Fruit fly (Drosophila melanogaster) whole organism, pupa: Measurements from ENCODE around the gene Nepl19.

ENCODE experiments used
- CG10348 ChIP-seq: fragments of 200-800 bp; sonication (Bioruptor generic); IDR thresholded peaks from 2 replicates; pipeline ENCODE4 v1.3.6; 2022; ENCODE audit warnings: missing biosample characterization, missing genetic modification characterization
- CG12605 ChIP-seq: fragments of 200-800 bp; sonication (Bioruptor generic); IDR thresholded peaks from 2 replicates; pipeline ENCODE4 v1.3.6; 2022; ENCODE audit warnings: missing biosample characterization, missing genetic modification characterization
- CG13204 ChIP-seq: fragments of 200-800 bp; sonication (Bioruptor generic); optimal IDR thresholded peaks from 2 replicates; lab custom pipeline; 2018; ENCODE audit warnings: missing biosample characterization, mild to moderate bottlenecking, missing genetic modification characterization, moderate library complexity
- CG14655 ChIP-seq: fragments of 200-800 bp; sonication (Bioruptor generic); optimal IDR thresholded peaks from 3 replicates; lab custom pipeline; 2017; ENCODE audit warnings: mild to moderate bottlenecking, missing biosample characterization, missing genetic modification reagents, missing genetic modification characterization
- CG15710 ChIP-seq: fragments of 200-800 bp; sonication (Bioruptor generic); optimal IDR thresholded peaks from 2 replicates; lab custom pipeline; 2018; ENCODE audit warnings: missing biosample characterization, mild to moderate bottlenecking, missing genetic modification characterization, moderate library complexity
- CG17806 ChIP-seq: fragments of 200-800 bp; sonication (Bioruptor generic); optimal IDR thresholded peaks from 2 replicates; lab custom pipeline; 2018; ENCODE audit warnings: missing biosample characterization, mild to moderate bottlenecking, missing genetic modification characterization, moderate library complexity
- CG32121 ChIP-seq: fragments of 200-800 bp; sonication (Bioruptor generic); IDR thresholded peaks from 2 replicates; pipeline ENCODE4 v1.3.6; 2022; ENCODE audit warnings: missing biosample characterization, missing genetic modification characterization
- CG34367 ChIP-seq: fragments of 200-800 bp; sonication (Bioruptor generic); optimal IDR thresholded peaks from 2 replicates; lab custom pipeline; 2018; ENCODE audit warnings: missing biosample characterization, mild to moderate bottlenecking, missing genetic modification characterization
- CG4496 ChIP-seq: fragments of 200-800 bp; sonication (Bioruptor generic); IDR thresholded peaks from 3 replicates; pipeline ENCODE4 v1.3.6; 2022; ENCODE audit warnings: missing biosample characterization, missing genetic modification characterization
- CG8159 ChIP-seq: fragments of 200-800 bp; sonication (Bioruptor generic); optimal IDR thresholded peaks from 3 replicates; lab custom pipeline; 2018; ENCODE audit warnings: missing biosample characterization, mild to moderate bottlenecking, missing genetic modification characterization, moderate library complexity
- CG8301 ChIP-seq: fragments of 200-800 bp; sonication (Bioruptor generic); optimal IDR thresholded peaks from 2 replicates; lab custom pipeline; 2018; ENCODE audit warnings: missing biosample characterization, mild to moderate bottlenecking, missing genetic modification characterization
- CG9948 ChIP-seq: fragments of 200-800 bp; sonication (Bioruptor generic); optimal IDR thresholded peaks from 2 replicates; lab custom pipeline; 2018; ENCODE audit warnings: missing biosample characterization, mild to moderate bottlenecking, missing genetic modification characterization, moderate library complexity
- D1 ChIP-seq: fragments of 200-800 bp; sonication (Bioruptor generic); optimal IDR thresholded peaks from 2 replicates; lab custom pipeline; 2018; ENCODE audit warnings: missing biosample characterization, mild to moderate bottlenecking, missing genetic modification characterization, moderate library complexity
- EcR ChIP-seq: fragments of 200-800 bp; sonication (Bioruptor generic); optimal IDR thresholded peaks from 3 replicates; lab custom pipeline; 2019; ENCODE audit warnings: missing biosample characterization, missing genetic modification characterization, mild to moderate bottlenecking, moderate library complexity, missing genetic modification reagents
- Ets98B ChIP-seq: fragments of 200-800 bp; sonication (Bioruptor generic); IDR thresholded peaks from 2 replicates; pipeline ENCODE4 v1.3.6; 2022; ENCODE audit warnings: missing biosample characterization, missing genetic modification characterization
- Pif1A ChIP-seq: fragments of 200-800 bp; sonication (Bioruptor generic); optimal IDR thresholded peaks from 3 replicates; lab custom pipeline; 2016; ENCODE audit warnings: missing biosample characterization, missing genetic modification characterization
- Pif1B ChIP-seq: fragments of 200-800 bp; sonication (Bioruptor generic); optimal IDR thresholded peaks from 3 replicates; lab custom pipeline; 2016; ENCODE audit warnings: missing biosample characterization, missing genetic modification characterization
- Snoo ChIP-seq: fragments of 200-800 bp; sonication (Bioruptor generic); optimal IDR thresholded peaks from 3 replicates; lab custom pipeline; 2017; ENCODE audit warnings: missing biosample characterization, mild to moderate bottlenecking, missing genetic modification characterization, inconsistent platforms
- fd96Ca ChIP-seq: fragments of 200-800 bp; sonication (Bioruptor generic); IDR thresholded peaks from 3 replicates; pipeline ENCODE4 v1.3.6; 2022; ENCODE audit warnings: missing biosample characterization, missing genetic modification characterization
- gl ChIP-seq: fragments of 200-800 bp; sonication (Bioruptor generic); optimal IDR thresholded peaks from 2 replicates; lab custom pipeline; 2018; ENCODE audit warnings: missing biosample characterization, mild to moderate bottlenecking, missing genetic modification characterization
- rn ChIP-seq: fragments of 200-800 bp; sonication (Bioruptor generic); IDR thresholded peaks from 2 replicates; pipeline ENCODE4 v1.3.6; 2022; ENCODE audit warnings: missing biosample characterization, missing genetic modification characterization

Nepl19 gene

DNA sequence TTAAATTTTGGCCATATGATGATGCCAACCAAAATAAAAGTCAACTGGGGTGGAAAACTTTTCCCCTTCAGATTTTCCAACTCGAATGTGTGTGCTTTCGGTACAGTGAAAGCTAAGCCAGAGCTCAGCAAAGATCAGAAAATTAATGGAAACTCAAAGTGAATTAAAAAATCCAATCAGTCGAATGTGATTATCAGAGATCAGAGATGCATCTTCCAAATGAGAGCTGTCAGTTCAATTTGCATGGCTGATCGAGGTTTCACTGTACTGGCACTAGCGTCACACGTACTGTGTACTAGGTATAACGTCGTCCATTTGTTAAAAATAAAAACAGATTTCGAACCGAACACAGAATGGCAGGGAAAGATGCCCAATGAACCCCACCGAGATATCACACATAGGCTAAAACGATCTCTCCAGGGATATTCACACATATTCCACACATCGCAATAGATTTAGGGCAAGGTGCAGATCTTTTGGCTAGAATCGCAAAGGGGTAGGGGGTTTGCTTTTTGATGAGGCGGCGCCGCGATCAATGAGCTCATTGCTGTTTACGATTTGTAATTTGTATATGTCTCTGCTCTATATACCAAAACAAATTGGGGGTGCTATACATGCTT is 25.0 kb upstream of the Nepl19 start:
- TF ChIP-seq CG32121 (peak; percentile 77), fd96Ca (GFP tag; lab: Robert Waterston, UW) (peak; percentile 89), CG8159 (tag; lab: Kevin White, UChicago) (no peak), Pif1A (GFP tag; lab: Kevin White, UChicago) (peak; percentile 11), Ets98B (GFP tag; lab: Robert Waterston, UW) (peak; percentile 80), Snoo (tag; lab: Kevin White, UChicago) (no peak), CG14655 (GFP tag; lab: Kevin White, UChicago) (peak; percentile 52), CG12605 (GFP tag; lab: Robert Waterston, UW) (peak; percentile 66), CG9948 (tag; lab: Kevin White, UChicago) (no peak), CG8301 (tag; lab: Kevin White, UChicago) (peak; percentile 50), CG4496 (GFP tag; lab: Robert Waterston, UW) (peak; percentile 76; the same call in 2 of the 3 replicates), rn (peak; percentile 51; the same call in 1 of the 2 replicates), CG10348 (GFP tag; lab: Robert Waterston, UW) (no peak), CG13204 (GFP tag; lab: Kevin White, UChicago) (no peak), CG15710 (tag; lab: Kevin White, UChicago) (no peak)

DNA sequence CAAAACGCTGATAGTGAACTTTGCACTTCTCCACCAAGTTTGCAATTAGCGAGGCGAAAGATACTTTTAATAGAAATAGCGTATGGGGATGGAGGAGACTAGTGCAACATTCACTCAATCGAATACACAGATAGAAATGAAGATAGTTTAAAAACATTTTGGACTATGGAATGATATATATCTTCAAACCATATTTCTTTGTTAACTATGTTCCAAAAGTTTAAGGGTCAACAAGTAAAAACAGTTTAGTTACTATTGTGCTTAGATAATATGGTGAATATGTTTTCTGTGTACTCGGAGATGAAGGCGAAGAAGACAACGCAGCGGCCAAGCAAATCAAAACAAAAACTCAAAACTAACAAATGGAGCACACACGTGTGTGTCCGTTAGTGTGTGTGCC is 24.3 kb upstream of the Nepl19 start:
- 0 out of 3 replicates have a peak, but pooled peaks have one; percentile 30 for TF ChIP-seq CG4496 (GFP tag; lab: Robert Waterston, UW)
- peak; percentile 62 for TF ChIP-seq CG8301 (tag; lab: Kevin White, UChicago)
- TF ChIP-seq Pif1A (GFP tag; lab: Kevin White, UChicago), result peak; percentile 22
- TF ChIP-seq CG15710 (tag; lab: Kevin White, UChicago), result no peak
- TF ChIP-seq Ets98B (GFP tag; lab: Robert Waterston, UW), result 0 out of 2 replicates have a peak, but pooled peaks have one; percentile 23
- TF ChIP-seq CG14655 (GFP tag; lab: Kevin White, UChicago), result peak; percentile 64
- no peak for TF ChIP-seq CG10348 (GFP tag; lab: Robert Waterston, UW)

dm6 chr3R:28903392-28903791 is 23.5 kb upstream of the Nepl19 start:
- TF ChIP-seq Pif1B (GFP tag; lab: Kevin White, UChicago) (no peak), gl (tag; lab: Kevin White, UChicago) (no peak), D1 (no peak), CG17806 (tag; lab: Kevin White, UChicago) (no peak), CG13204 (GFP tag; lab: Kevin White, UChicago) (no peak), CG34367 (tag; lab: Kevin White, UChicago) (no peak), CG32121 (no peak), CG10348 (GFP tag; lab: Robert Waterston, UW) (no peak), rn (no peak), Snoo (tag; lab: Kevin White, UChicago) (no peak), CG14655 (GFP tag; lab: Kevin White, UChicago) (no peak), CG15710 (tag; lab: Kevin White, UChicago) (no peak), EcR (no peak), fd96Ca (GFP tag; lab: Robert Waterston, UW) (no peak), Ets98B (GFP tag; lab: Robert Waterston, UW) (no peak), CG8301 (tag; lab: Kevin White, UChicago) (no peak), Pif1A (GFP tag; lab: Kevin White, UChicago) (no peak), CG4496 (GFP tag; lab: Robert Waterston, UW) (no peak), CG12605 (GFP tag; lab: Robert Waterston, UW) (no peak), CG8159 (tag; lab: Kevin White, UChicago) (no peak)

DNA sequence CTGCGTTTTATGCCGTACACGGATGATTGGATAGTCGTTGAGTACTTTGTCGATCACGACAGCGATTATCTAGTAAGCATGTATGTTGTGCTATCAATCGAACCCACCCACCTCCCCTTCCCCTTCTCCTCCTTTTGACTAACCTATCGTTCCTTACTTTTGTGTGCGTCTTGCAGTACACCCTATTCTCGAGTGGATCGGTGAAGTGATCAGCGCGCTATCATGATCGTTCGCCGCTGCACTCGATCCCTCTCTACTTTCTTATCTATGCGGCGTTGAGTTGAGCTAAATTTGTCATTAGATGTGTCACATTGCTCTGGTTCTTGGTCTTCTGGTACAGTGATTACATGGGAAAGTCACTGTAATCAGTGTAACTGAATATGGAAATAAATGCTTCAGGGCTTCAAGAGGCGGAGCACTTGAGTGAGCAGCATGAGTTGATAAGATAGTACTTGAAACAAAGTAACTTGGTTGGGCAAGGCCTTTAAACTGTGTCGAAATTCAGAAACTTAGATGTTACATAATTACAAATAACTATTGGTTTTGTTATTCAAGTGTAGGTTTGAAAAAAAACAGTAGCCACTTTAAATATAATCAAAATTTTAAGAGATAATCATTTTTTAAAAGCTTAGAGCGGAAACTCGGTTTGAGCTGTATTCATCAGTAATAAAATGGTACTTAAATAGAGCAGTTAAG is 21.7 kb upstream of the Nepl19 start:
- TF ChIP-seq CG8301 (tag; lab: Kevin White, UChicago) (no peak), CG14655 (GFP tag; lab: Kevin White, UChicago) (no peak), Pif1B (GFP tag; lab: Kevin White, UChicago) (no peak), EcR (no peak), fd96Ca (GFP tag; lab: Robert Waterston, UW) (no peak), rn (no peak), CG4496 (GFP tag; lab: Robert Waterston, UW) (no peak), CG10348 (GFP tag; lab: Robert Waterston, UW) (no peak), CG32121 (no peak), CG9948 (tag; lab: Kevin White, UChicago) (no peak), CG12605 (GFP tag; lab: Robert Waterston, UW) (no peak), D1 (no peak), CG34367 (tag; lab: Kevin White, UChicago) (no peak), CG17806 (tag; lab: Kevin White, UChicago) (no peak), CG15710 (tag; lab: Kevin White, UChicago) (no peak), Snoo (tag; lab: Kevin White, UChicago) (no peak)
- TF ChIP-seq, all 21 proteins: peak for 0

DNA sequence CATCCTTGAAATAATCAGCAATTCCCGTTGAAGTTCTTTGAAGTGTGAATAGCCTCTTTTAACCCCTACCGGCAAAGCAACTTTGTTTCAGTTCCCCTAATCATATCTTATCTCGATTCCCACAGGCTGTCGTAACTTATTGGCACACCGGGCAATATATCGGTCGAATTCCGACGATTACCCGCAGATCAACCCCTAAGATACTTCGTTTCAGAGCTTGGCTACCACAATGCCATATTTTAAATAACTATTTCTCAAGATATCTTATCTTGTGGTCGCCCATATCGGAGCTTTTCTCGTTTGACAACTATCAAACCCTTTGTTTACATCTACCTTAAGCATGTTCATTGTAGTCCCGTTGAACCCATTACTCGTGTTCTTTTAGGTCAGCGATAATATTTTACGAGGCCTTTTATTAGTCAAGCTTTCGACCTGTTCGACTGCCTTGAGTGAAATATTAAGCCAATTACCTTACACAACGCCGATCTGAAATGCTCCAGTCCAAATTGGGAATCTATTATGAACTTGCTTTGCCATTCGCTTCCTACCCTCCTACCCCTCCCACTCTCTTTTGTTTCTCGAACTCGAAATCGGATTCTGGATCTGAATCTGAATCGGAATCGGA is 19.1 kb upstream of the Nepl19 start:
- no peak for TF ChIP-seq CG8159 (tag; lab: Kevin White, UChicago)
- TF ChIP-seq EcR, result peak; percentile 53
- no peak for TF ChIP-seq CG17806 (tag; lab: Kevin White, UChicago)
